Worm (Caenorhabditis elegans) whole organism, L4 larva: ENCODE measurements around the gene F08D12.15.

ENCODE experiments used
- Y5F2A.4 ChIP-seq: fragments of 200-800 bp; sonication (Bioruptor generic); optimal IDR thresholded peaks from 2 replicates; lab custom pipeline; 2018; ENCODE audit warnings: mild to moderate bottlenecking, missing genetic modification characterization, missing compliant biosample characterization
- ceh-28 ChIP-seq: fragments of 150-350 bp; optimal IDR thresholded peaks from 2 replicates; lab custom pipeline; 2014; ENCODE audit warnings: missing biosample characterization, missing genetic modification reagents, missing genetic modification characterization
- lin-1 ChIP-seq: fragments of 200-800 bp; sonication (Bioruptor generic); IDR thresholded peaks from 2 replicates; pipeline ENCODE4 v1.3.6; 2022; ENCODE audit warnings: missing genetic modification reagents, missing genetic modification characterization, missing compliant biosample characterization
- lin-38 ChIP-seq: fragments of 200-800 bp; sonication (Bioruptor generic); IDR thresholded peaks from 2 replicates; pipeline ENCODE4 v1.3.6; 2022; ENCODE audit warnings: missing genetic modification reagents, missing genetic modification characterization, missing compliant biosample characterization
- mes-2 ChIP-seq: sonication (generic microtip); optimal IDR thresholded peaks from 2 replicates; lab custom pipeline; 2016; ENCODE audit warnings: missing genotype, mild to moderate bottlenecking, missing genetic modification characterization, missing compliant biosample characterization; ENCODE audit not compliant: poor library complexity, severe bottlenecking
- nhr-77 ChIP-seq: fragments of 150-350 bp; optimal IDR thresholded peaks from 2 replicates; lab custom pipeline; 2014; ENCODE audit warnings: missing biosample characterization, missing genetic modification characterization
- unc-39 ChIP-seq: sonication (generic microtip); optimal IDR thresholded peaks from 2 replicates; lab custom pipeline; 2017; ENCODE audit warnings: missing biosample characterization, missing genetic modification characterization
- zag-1 ChIP-seq: fragments of 150-350 bp; optimal IDR thresholded peaks from 2 replicates; lab custom pipeline; 2014; ENCODE audit warnings: missing biosample characterization, missing genetic modification characterization

ce11 chrII:2800550-2801233 is 34.3 kb downstream of the F08D12.15 start, which contains the start of gene nhr-119:
- TF ChIP-seq lin-38 (GFP tag; lab: Robert Waterston, UW) (peak; percentile 35; the same call in 1 of the 2 replicates), nhr-77 (tag; lab: Kevin White, UChicago) (peak; percentile 45), ceh-28 (tag; lab: Kevin White, UChicago) (peak; percentile 19), Y5F2A.4 (no peak), lin-1 (GFP tag; lab: Robert Waterston, UW) (peak; percentile 74), unc-39 (no peak), zag-1 (tag; lab: Kevin White, UChicago) (no peak), mes-2 (tag; lab: Kevin White, UChicago) (peak; percentile 68)
